Worm (Caenorhabditis elegans) whole organism, L2 larva: ENCODE measurements around the gene Y54E2A.8.

ENCODE experiments used
- C34F6.9 ChIP-seq: fragments of 150-350 bp; optimal IDR thresholded peaks from 2 replicates; lab custom pipeline; 2014; ENCODE audit warnings: missing biosample characterization, missing genetic modification characterization
- F13H6.1 ChIP-seq: sonication (generic microtip); optimal IDR thresholded peaks from 2 replicates; lab custom pipeline; 2016; ENCODE audit warnings: missing genetic modification characterization, missing compliant biosample characterization
- Y55F3AM.14 ChIP-seq: fragments of 200-800 bp; sonication (Bioruptor generic); optimal IDR thresholded peaks from 2 replicates; lab custom pipeline; 2018; ENCODE audit warnings: mild to moderate bottlenecking, missing genetic modification characterization, missing compliant biosample characterization
- ZK546.5 ChIP-seq: sonication (generic microtip); optimal IDR thresholded peaks from 2 replicates; lab custom pipeline; 2017; ENCODE audit warnings: missing biosample characterization, missing genetic modification characterization
- alr-1 ChIP-seq: fragments of 150-350 bp; optimal IDR thresholded peaks from 2 replicates; lab custom pipeline; 2014; ENCODE audit warnings: missing biosample characterization, missing genetic modification characterization
- ama-1 ChIP-seq: fragments of 150-350 bp; optimal IDR thresholded peaks from 2 replicates; lab custom pipeline; 2018; ENCODE audit warnings: inconsistent platforms
- blmp-1 ChIP-seq: sonication (generic microtip); optimal IDR thresholded peaks from 2 replicates; lab custom pipeline; 2017; ENCODE audit warnings: missing genetic modification characterization, mild to moderate bottlenecking, missing compliant biosample characterization, antibody characterized with exemption, moderate library complexity; ENCODE audit not compliant: insufficient read depth
- ceh-16 ChIP-seq: fragments of 150-350 bp; optimal IDR thresholded peaks from 2 replicates; lab custom pipeline; 2014; ENCODE audit warnings: missing biosample characterization, missing genetic modification characterization
- ceh-82 ChIP-seq: fragments of 150-350 bp; optimal IDR thresholded peaks from 2 replicates; lab custom pipeline; 2014; ENCODE audit warnings: missing biosample characterization, missing genetic modification characterization
- crh-2 ChIP-seq: sonication (generic microtip); optimal IDR thresholded peaks from 2 replicates; lab custom pipeline; 2017; ENCODE audit warnings: missing biosample characterization, missing genetic modification characterization
- dmd-4 ChIP-seq: sonication (generic microtip); optimal IDR thresholded peaks from 2 replicates; lab custom pipeline; 2017; ENCODE audit warnings: missing biosample characterization, missing genetic modification characterization
- elt-3 ChIP-seq: sonication (generic microtip); optimal IDR thresholded peaks from 2 replicates; lab custom pipeline; 2017; ENCODE audit warnings: missing biosample characterization, missing genetic modification characterization
- fos-1 ChIP-seq: fragments of 150-350 bp; optimal IDR thresholded peaks from 2 replicates; lab custom pipeline; 2014; ENCODE audit warnings: missing biosample characterization, missing genetic modification characterization
- gmeb-1 ChIP-seq: fragments of 150-350 bp; optimal IDR thresholded peaks from 2 replicates; lab custom pipeline; 2014; ENCODE audit warnings: missing biosample characterization, missing genetic modification characterization
- lin-11 ChIP-seq: fragments of 150-350 bp; sonication (generic microtip); optimal IDR thresholded peaks from 2 replicates; lab custom pipeline; 2014; ENCODE audit warnings: missing biosample characterization, missing genetic modification characterization, inconsistent platforms, mixed read lengths
- lin-13 ChIP-seq: fragments of 150-350 bp; optimal IDR thresholded peaks from 2 replicates; lab custom pipeline; 2014; ENCODE audit warnings: missing biosample characterization, missing genetic modification reagents, missing genetic modification characterization
- lsy-2 ChIP-seq, 2 experiments: fragments of 150-350 bp in 1 of 2; sonication (generic microtip) in 1 of 2; optimal IDR thresholded peaks; 2 replicates each; lab custom pipeline; 2014 to 2017; ENCODE audit warnings: missing biosample characterization in 2 of 2, missing genetic modification characterization in 2 of 2
- mab-5 ChIP-seq: fragments of 150-350 bp; optimal IDR thresholded peaks from 2 replicates; lab custom pipeline; 2014; ENCODE audit warnings: missing biosample characterization, missing genetic modification characterization
- mbf-1 ChIP-seq: sonication (generic microtip); optimal IDR thresholded peaks from 2 replicates; lab custom pipeline; 2017; ENCODE audit warnings: missing biosample characterization, missing genetic modification characterization
- mdl-1 ChIP-seq, 2 experiments: fragments of 150-350 bp in 1 of 2; sonication (generic microtip) in 1 of 2; optimal IDR thresholded peaks; 2 replicates each; lab custom pipeline; 2017; ENCODE audit warnings: missing biosample characterization in 2 of 2, missing genetic modification characterization in 2 of 2
- nhr-10 ChIP-seq: sonication (generic microtip); optimal IDR thresholded peaks from 2 replicates; lab custom pipeline; 2017; ENCODE audit warnings: missing biosample characterization, missing genetic modification characterization
- nhr-11 ChIP-seq: fragments of 150-350 bp; optimal IDR thresholded peaks from 2 replicates; lab custom pipeline; 2014; ENCODE audit warnings: missing biosample characterization, missing genetic modification characterization
- nhr-12 ChIP-seq: fragments of 150-350 bp; optimal IDR thresholded peaks from 2 replicates; lab custom pipeline; 2014; ENCODE audit warnings: missing biosample characterization, missing genetic modification characterization
- nhr-129 ChIP-seq: fragments of 150-350 bp; optimal IDR thresholded peaks from 2 replicates; lab custom pipeline; 2014; ENCODE audit warnings: missing biosample characterization, missing genetic modification characterization
- nhr-237 ChIP-seq: fragments of 150-350 bp; optimal IDR thresholded peaks from 2 replicates; lab custom pipeline; 2014; ENCODE audit warnings: missing biosample characterization, missing genetic modification characterization
- nhr-25 ChIP-seq: fragments of 150-350 bp; sonication (generic microtip); optimal IDR thresholded peaks from 3 replicates; lab custom pipeline; 2014; ENCODE audit warnings: missing biosample characterization, missing genetic modification characterization
- nhr-6 ChIP-seq: fragments of 150-350 bp; optimal IDR thresholded peaks from 2 replicates; lab custom pipeline; 2014; ENCODE audit warnings: missing biosample characterization, missing genetic modification characterization
- nhr-77 ChIP-seq: fragments of 150-350 bp; optimal IDR thresholded peaks from 2 replicates; lab custom pipeline; 2014; ENCODE audit warnings: missing biosample characterization, missing genetic modification characterization
- sem-4 ChIP-seq: fragments of 150-350 bp; optimal IDR thresholded peaks from 2 replicates; lab custom pipeline; 2014; ENCODE audit warnings: missing biosample characterization, missing genetic modification reagents, missing genetic modification characterization
- sma-3 ChIP-seq: sonication (generic microtip); optimal IDR thresholded peaks from 2 replicates; lab custom pipeline; 2016; ENCODE audit warnings: missing genetic modification reagents, missing genetic modification characterization, missing compliant biosample characterization
- sma-9 ChIP-seq, 2 experiments: fragments of 150-350 bp in 1 of 2; sonication (generic microtip) in 1 of 2; optimal IDR thresholded peaks; 2 replicates each; lab custom pipeline; 2014 to 2016; ENCODE audit warnings: missing genetic modification characterization in 2 of 2, mild to moderate bottlenecking in 1 of 2, missing biosample characterization in 1 of 2, missing compliant biosample characterization in 1 of 2, missing genetic modification reagents in 1 of 2, moderate library complexity in 1 of 2
- snpc-4 ChIP-seq: fragments of 150-350 bp; optimal IDR thresholded peaks from 2 replicates; lab custom pipeline; 2014; ENCODE audit warnings: missing biosample characterization, missing genetic modification characterization
- unc-39 ChIP-seq: fragments of 150-350 bp; optimal IDR thresholded peaks from 2 replicates; lab custom pipeline; 2014; ENCODE audit warnings: missing biosample characterization, missing genetic modification characterization
- unc-55 ChIP-seq: fragments of 150-350 bp; sonication (generic microtip); optimal IDR thresholded peaks from 3 replicates; lab custom pipeline; 2014; ENCODE audit warnings: missing biosample characterization, missing genetic modification reagents, missing genetic modification characterization
- unc-62 ChIP-seq: fragments of 150-350 bp; optimal IDR thresholded peaks from 2 replicates; lab custom pipeline; 2014; ENCODE audit warnings: missing biosample characterization, missing genetic modification reagents, missing genetic modification characterization
- zag-1 ChIP-seq: fragments of 150-350 bp; optimal IDR thresholded peaks from 2 replicates; lab custom pipeline; 2014; ENCODE audit warnings: missing biosample characterization, missing genetic modification characterization
- ztf-1 ChIP-seq: fragments of 200-800 bp; sonication (Bioruptor generic); conservative IDR thresholded peaks from 2 replicates; pipeline ENCODE4 v1.3.6; 2022; ENCODE audit warnings: missing genetic modification characterization, missing compliant biosample characterization
- ztf-11 ChIP-seq: sonication (generic microtip); optimal IDR thresholded peaks from 2 replicates; lab custom pipeline; 2017; ENCODE audit warnings: missing biosample characterization, missing genetic modification characterization

The Y54E2A.8 gene

ce11 chrII:14798047-14798522 lies 19.9 kb downstream of the Y54E2A.8 start, which contains the start of gene tbc-20:
Gene tbc-20 (plus strand): TSS chrII:14798472.
- TF ChIP-seq ztf-1 (GFP tag; lab: Robert Waterston, UW), result no peak
- peak; percentile 51 for TF ChIP-seq unc-55 (GFP tag; lab: Kevin White, UChicago)
- no peak for TF ChIP-seq mdl-1 (tag; optimal IDR thresholded peaks at IDR 0.05; lab: Kevin White, UChicago)
- peak; percentile 16 for TF ChIP-seq gmeb-1 (tag; lab: Kevin White, UChicago)
- no peak for TF ChIP-seq unc-39
- TF ChIP-seq fos-1 (tag; lab: Kevin White, UChicago), result no peak
- TF ChIP-seq crh-2 (tag; lab: Kevin White, UChicago), result peak; percentile 40
- peak; percentile 25 for TF ChIP-seq nhr-77 (tag; lab: Kevin White, UChicago)
- peak in 1 of 2 experiments; percentile 54 for TF ChIP-seq lsy-2 (tag; optimal IDR thresholded peaks at IDR 0.05; lab: Kevin White, UChicago)
- peak; percentile 18 for TF ChIP-seq sem-4 (tag; lab: Kevin White, UChicago)
- TF ChIP-seq nhr-25 (tag; lab: Kevin White, UChicago), result peak; percentile 29
- no peak for TF ChIP-seq nhr-11 (tag; lab: Kevin White, UChicago)
- TF ChIP-seq lin-13, result peak; percentile 20
- TF ChIP-seq C34F6.9 (tag; lab: Kevin White, UChicago), result peak; percentile 44
- peak; percentile 20 for TF ChIP-seq sma-9 (GFP tag; optimal IDR thresholded peaks at IDR 0.05; lab: Kevin White, UChicago)
- TF ChIP-seq sma-9 (tag; optimal IDR thresholded peaks at IDR 0.05; lab: Kevin White, UChicago), result no peak
- TF ChIP-seq sma-3 (GFP tag; lab: Kevin White, UChicago), result peak; percentile 20
- TF ChIP-seq, all 48 proteins: peak for 11

ce11 chrII:14799367-14799766 lies 21.2 kb downstream of the Y54E2A.8 start:
- TF ChIP-seq zag-1 (tag; lab: Kevin White, UChicago) (no peak), ztf-1 (GFP tag; lab: Robert Waterston, UW) (no peak), ZK546.5 (tag; lab: Kevin White, UChicago) (no peak), nhr-11 (tag; lab: Kevin White, UChicago) (no peak)

- peak; percentile 33 for TF ChIP-seq lin-13
- peak; percentile 30 for TF ChIP-seq gmeb-1 (tag; lab: Kevin White, UChicago)
- no peak for TF ChIP-seq ZK546.5 (tag; lab: Kevin White, UChicago)
- TF ChIP-seq sem-4 (tag; lab: Kevin White, UChicago), result peak; percentile 57
- TF ChIP-seq crh-2 (tag; lab: Kevin White, UChicago), result peak; percentile 54
- TF ChIP-seq ama-1 (lab: Kevin White, UChicago), result peak; percentile 36
- TF ChIP-seq sma-3 (GFP tag; lab: Kevin White, UChicago), result peak; percentile 6
- TF ChIP-seq unc-55 (GFP tag; lab: Kevin White, UChicago), result peak; percentile 62
- peak; percentile 48 for TF ChIP-seq sma-9 (GFP tag; optimal IDR thresholded peaks at IDR 0.05; lab: Kevin White, UChicago)
- TF ChIP-seq sma-9 (tag; optimal IDR thresholded peaks at IDR 0.05; lab: Kevin White, UChicago), result no peak
- no peak for TF ChIP-seq blmp-1 (tag; lab: Kevin White, UChicago)
- TF ChIP-seq ceh-16, result no peak
- peak; percentile 97 for TF ChIP-seq snpc-4
- peak; percentile 22 for TF ChIP-seq F13H6.1
- no peak for TF ChIP-seq ceh-82 (tag; lab: Kevin White, UChicago)
- peak in 1 of 2 experiments; percentile 63 for TF ChIP-seq lsy-2 (tag; optimal IDR thresholded peaks at IDR 0.05; lab: Kevin White, UChicago)
- TF ChIP-seq lin-11, result peak; percentile 48
- peak; percentile 11 for TF ChIP-seq fos-1 (tag; lab: Kevin White, UChicago)
These were observed 23.0 kb downstream of the Y54E2A.8 start for ce11 chrII:14801086-14801531.

- TF ChIP-seq nhr-129 (peak; percentile 1), sma-3 (GFP tag; lab: Kevin White, UChicago) (peak; percentile 1)
- TF ChIP-seq, all 48 proteins: peak for 2; not testable (repeated sequence) for 46
These were observed 24.4 kb downstream of the Y54E2A.8 start for ce11 chrII:14802527-14802926.

DNA sequence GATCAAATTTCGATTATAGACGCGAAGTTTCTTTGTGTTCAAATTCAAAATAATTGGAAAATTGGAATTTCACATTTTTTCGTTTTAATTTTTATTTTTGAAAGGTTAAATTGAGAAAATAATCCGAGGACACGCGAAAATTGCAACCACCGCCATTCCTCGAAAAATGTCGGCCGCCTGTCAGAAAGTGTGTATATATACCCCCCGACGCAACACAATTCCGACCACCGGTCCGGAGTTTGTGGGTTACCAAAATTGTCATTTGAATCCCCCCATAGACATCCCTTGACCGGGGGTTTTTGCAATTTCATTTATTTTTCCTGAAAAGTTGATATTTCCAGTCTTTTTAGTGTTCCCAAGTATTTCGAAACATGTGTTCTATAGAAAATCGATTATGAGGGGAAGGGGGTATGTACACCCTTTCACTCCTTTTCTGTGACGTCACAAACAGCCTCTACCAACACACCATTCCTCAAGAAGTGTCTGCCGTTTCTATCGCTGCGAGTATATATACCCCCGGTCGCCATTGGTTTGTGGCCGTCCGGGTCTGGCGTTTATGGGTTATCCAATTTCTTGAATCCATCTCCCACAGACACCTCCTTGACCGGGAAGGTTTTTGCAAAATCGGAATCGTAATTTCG lies 26.2 kb downstream of the Y54E2A.8 start, which contains the start of gene W01D2.3:
W01D2.3 (minus strand) TSS at position 51 of the 641 bp plus-strand sequence.
- TF ChIP-seq elt-3 (tag; lab: Kevin White, UChicago) (no peak), blmp-1 (tag; lab: Kevin White, UChicago) (peak; percentile 78), dmd-4 (no peak), mbf-1 (no peak), nhr-6 (tag; lab: Kevin White, UChicago) (peak; percentile 61), fos-1 (tag; lab: Kevin White, UChicago) (peak; percentile 48), nhr-12 (tag; lab: Kevin White, UChicago) (no peak), F13H6.1 (peak; percentile 76), unc-62 (no peak), lsy-2 (tag; optimal IDR thresholded peaks at IDR 0.05; lab: Kevin White, UChicago) (peak; percentile 50 to 71), mab-5 (tag; lab: Kevin White, UChicago) (peak; percentile 19), zag-1 (tag; lab: Kevin White, UChicago) (peak; percentile 3), nhr-237 (tag; lab: Kevin White, UChicago) (no peak), nhr-129 (peak; percentile 70), gmeb-1 (tag; lab: Kevin White, UChicago) (peak; percentile 71), ceh-82 (tag; lab: Kevin White, UChicago) (no peak), crh-2 (tag; lab: Kevin White, UChicago) (peak; percentile 40), nhr-10 (no peak), sma-3 (GFP tag; lab: Kevin White, UChicago) (peak; percentile 59), ztf-11 (tag; lab: Kevin White, UChicago) (no peak), alr-1 (tag; lab: Kevin White, UChicago) (no peak), ama-1 (lab: Kevin White, UChicago) (peak; percentile 4), Y55F3AM.14 (GFP tag; lab: Kevin White, UChicago) (peak; percentile 75), lin-13 (peak; percentile 45), ZK546.5 (tag; lab: Kevin White, UChicago) (no peak), mdl-1 (tag; optimal IDR thresholded peaks at IDR 0.05; lab: Kevin White, UChicago) (no peak), unc-55 (GFP tag; lab: Kevin White, UChicago) (peak; percentile 61), unc-39 (no peak)
